ENCODE assay signal across 4 fruit fly cellular contexts in genomic region chr3R:9771519-9771972, dm6.
A peak's percentile ranks its signal among the peaks of the same experiment; 100 is the strongest.
TF ChIP-seq lines count a peak whose summit lies in the region.

TSS of gene CG9471 (minus strand) at chr3R:9771542.

TF ChIP-seq in whole organism, adult, 20 proteins besides CTCF, POLR2A, EP300 and RAD21 (continued from another document):
- TF ChIP-seq CG14711 (tag; optimal IDR thresholded peaks at IDR 0.05; lab: Kevin White, UChicago): peak; percentile 92
- peak; percentile 98 for TF ChIP-seq CG33017 (tag; optimal IDR thresholded peaks at IDR 0.05; lab: Kevin White, UChicago)

TF ChIP-seq in whole organism, embryonic, 481 proteins besides CTCF, POLR2A, EP300 and RAD21 (continued from another document and continues in another):
- TF ChIP-seq CG7786 (GFP tag; optimal IDR thresholded peaks at IDR 0.05; lab: Kevin White, UChicago): peak; percentile 93
- TF ChIP-seq CG11723 (GFP tag; optimal IDR thresholded peaks at IDR 0.05; lab: Kevin White, UChicago): peak; percentile 84
- peak; percentile 73 to 93 for TF ChIP-seq bsh (GFP tag; optimal IDR thresholded peaks at IDR 0.05; lab: Kevin White, UChicago)
- peak; percentile 87 for TF ChIP-seq bcd (GFP tag; optimal IDR thresholded peaks at IDR 0.05; lab: Kevin White, UChicago)
- peak; percentile 70 for TF ChIP-seq Gsc (GFP tag; IDR thresholded peaks at IDR 0.05; lab: Robert Waterston, UW)
- peak; percentile 70 for TF ChIP-seq emc (GFP tag; optimal IDR thresholded peaks at IDR 0.05; lab: Kevin White, UChicago)
- TF ChIP-seq CG14014 (GFP tag; IDR thresholded peaks at IDR 0.05; lab: Robert Waterston, UW): peak; percentile 93
- TF ChIP-seq twi (tag; optimal IDR thresholded peaks at IDR 0.05; lab: Kevin White, UChicago): peak; percentile 73
- TF ChIP-seq Lpt (GFP tag; optimal IDR thresholded peaks at IDR 0.05; lab: Kevin White, UChicago): no peak
- TF ChIP-seq Sry-δ (GFP tag; optimal IDR thresholded peaks at IDR 0.05; lab: Kevin White, UChicago): peak; percentile 49
- TF ChIP-seq zen (tag; optimal IDR thresholded peaks at IDR 0.05; lab: Kevin White, UChicago): peak; percentile 88
- peak; percentile 92 for TF ChIP-seq seq (GFP tag; IDR thresholded peaks at IDR 0.05; lab: Robert Waterston, UW)
- TF ChIP-seq CG4820 (GFP tag; optimal IDR thresholded peaks at IDR 0.05; lab: Kevin White, UChicago): peak; percentile 89
- peak; percentile 86 for TF ChIP-seq CG43689 (GFP tag; IDR thresholded peaks at IDR 0.05; lab: Robert Waterston, UW)
- TF ChIP-seq nerfin-2 (GFP tag; IDR thresholded peaks at IDR 0.05; lab: Robert Waterston, UW; ENCODE audit: partially characterized antibody): no peak
- TF ChIP-seq H2.0 (GFP tag; IDR thresholded peaks at IDR 0.05; lab: Robert Waterston, UW): peak; percentile 93
- TF ChIP-seq Sry-β (GFP tag; optimal IDR thresholded peaks at IDR 0.05; lab: Kevin White, UChicago): peak; percentile 10
- TF ChIP-seq CG16779 (GFP tag; IDR thresholded peaks at IDR 0.05; lab: Robert Waterston, UW): peak; percentile 90
- peak; percentile 62 for TF ChIP-seq CG10431 (GFP tag; optimal IDR thresholded peaks at IDR 0.05; lab: Kevin White, UChicago)
- TF ChIP-seq tx (GFP tag; optimal IDR thresholded peaks at IDR 0.05; lab: Kevin White, UChicago): peak; percentile 88
- peak; percentile 15; the same call in 1 of the 2 replicates for TF ChIP-seq Bgb (GFP tag; IDR thresholded peaks at IDR 0.05; lab: Robert Waterston, UW; ENCODE audit: partially characterized antibody)
- TF ChIP-seq zen2 (GFP tag; IDR thresholded peaks at IDR 0.05; lab: Robert Waterston, UW; ENCODE audit: partially characterized antibody): no peak
- peak; percentile 74 for TF ChIP-seq CG6813 (GFP tag; optimal IDR thresholded peaks at IDR 0.05; lab: Kevin White, UChicago)
- peak; percentile 93 for TF ChIP-seq Ada2b (GFP tag; IDR thresholded peaks at IDR 0.05; lab: Robert Waterston, UW)
- TF ChIP-seq inv (GFP tag; IDR thresholded peaks at IDR 0.05; lab: Robert Waterston, UW; ENCODE audit: partially characterized antibody): no peak
- TF ChIP-seq CG11696 (GFP tag; IDR thresholded peaks at IDR 0.05; lab: Robert Waterston, UW): peak; percentile 84
- TF ChIP-seq scrt (GFP tag; optimal IDR thresholded peaks at IDR 0.05; lab: Kevin White, UChicago): peak; percentile 80
- peak; percentile 94 for TF ChIP-seq H15 (GFP tag; IDR thresholded peaks at IDR 0.05; lab: Robert Waterston, UW)
- TF ChIP-seq ranshi (GFP tag; IDR thresholded peaks at IDR 0.05; lab: Robert Waterston, UW): peak; percentile 94
- peak; percentile 90 for TF ChIP-seq CG18262 (tag; optimal IDR thresholded peaks at IDR 0.05; lab: Kevin White, UChicago)
- TF ChIP-seq CG1792 (GFP tag; optimal IDR thresholded peaks at IDR 0.05; lab: Kevin White, UChicago): peak; percentile 83
- TF ChIP-seq Hand (GFP tag; optimal IDR thresholded peaks at IDR 0.05; lab: Kevin White, UChicago): peak; percentile 93
- peak; percentile 81 for TF ChIP-seq CG8290 (GFP tag; optimal IDR thresholded peaks at IDR 0.05; lab: Kevin White, UChicago)
- peak in 1 of 2 experiments; percentile 79 for TF ChIP-seq CG8290 (tag; optimal IDR thresholded peaks at IDR 0.05; lab: Kevin White, UChicago)
- TF ChIP-seq tup (GFP tag; optimal IDR thresholded peaks at IDR 0.05; lab: Kevin White, UChicago): peak; percentile 77
- TF ChIP-seq croc (GFP tag; conservative IDR thresholded peaks at IDR 0.05; lab: Robert Waterston, UW): peak; percentile 80
- peak; percentile 65 for TF ChIP-seq CG4282 (GFP tag; optimal IDR thresholded peaks at IDR 0.05; lab: Kevin White, UChicago)
- peak; percentile 93 for TF ChIP-seq Bteb2 (GFP tag; optimal IDR thresholded peaks at IDR 0.05; lab: Kevin White, UChicago)
- peak; percentile 43 for TF ChIP-seq disco-r (GFP tag; optimal IDR thresholded peaks at IDR 0.05; lab: Kevin White, UChicago)
- TF ChIP-seq CG1647 (GFP tag; optimal IDR thresholded peaks at IDR 0.05; lab: Kevin White, UChicago): peak; percentile 85
- TF ChIP-seq CG12769 (tag; optimal IDR thresholded peaks at IDR 0.05; lab: Kevin White, UChicago): peak; percentile 92
- TF ChIP-seq CG12659 (GFP tag; optimal IDR thresholded peaks at IDR 0.05; lab: Kevin White, UChicago): peak; percentile 93

TF ChIP-seq in whole organism, prepupa, 60 proteins besides CTCF, POLR2A, EP300 and RAD21 (continued from another document):
- TF ChIP-seq CG32006 (GFP tag; optimal IDR thresholded peaks at IDR 0.05; lab: Kevin White, UChicago): peak; percentile 90
- TF ChIP-seq CG10631 (GFP tag; optimal IDR thresholded peaks at IDR 0.05; lab: Kevin White, UChicago): peak; percentile 96
- TF ChIP-seq topi (GFP tag; optimal IDR thresholded peaks at IDR 0.05; lab: Kevin White, UChicago): peak; percentile 99
- peak; percentile 95 for TF ChIP-seq net (GFP tag; optimal IDR thresholded peaks at IDR 0.05; lab: Kevin White, UChicago)
- TF ChIP-seq Lpt (GFP tag; optimal IDR thresholded peaks at IDR 0.05; lab: Kevin White, UChicago): peak; percentile 87
- peak; percentile 97 for TF ChIP-seq OdsH (GFP tag; optimal IDR thresholded peaks at IDR 0.05; lab: Kevin White, UChicago)
- peak; percentile 96 for TF ChIP-seq CG8632 (GFP tag; optimal IDR thresholded peaks at IDR 0.05; lab: Kevin White, UChicago)
- peak; percentile 97 for TF ChIP-seq CG31627 (GFP tag; optimal IDR thresholded peaks at IDR 0.05; lab: Kevin White, UChicago)
- peak; percentile 94 for TF ChIP-seq CG7368 (GFP tag; optimal IDR thresholded peaks at IDR 0.05; lab: Kevin White, UChicago)
- peak; percentile 95 for TF ChIP-seq Eip75B (GFP tag; optimal IDR thresholded peaks at IDR 0.05; lab: Kevin White, UChicago)
- peak; percentile 97 for TF ChIP-seq Sox14 (GFP tag; optimal IDR thresholded peaks at IDR 0.05; lab: Kevin White, UChicago)
- peak; percentile 96 for TF ChIP-seq CG3919 (GFP tag; optimal IDR thresholded peaks at IDR 0.05; lab: Kevin White, UChicago)
- TF ChIP-seq CG6854 (GFP tag; optimal IDR thresholded peaks at IDR 0.05; lab: Kevin White, UChicago): peak; percentile 87
- peak; percentile 97 for TF ChIP-seq Met (GFP tag; optimal IDR thresholded peaks at IDR 0.05; lab: Kevin White, UChicago)
- peak; percentile 98 for TF ChIP-seq vri (GFP tag; optimal IDR thresholded peaks at IDR 0.05; lab: Kevin White, UChicago)
- TF ChIP-seq CG11294 (GFP tag; IDR thresholded peaks at IDR 0.05; lab: Robert Waterston, UW): peak; percentile 90
- peak; percentile 96 for TF ChIP-seq CG15336 (GFP tag; IDR thresholded peaks at IDR 0.05; lab: Robert Waterston, UW)
- peak; percentile 91 for TF ChIP-seq Sox15 (GFP tag; optimal IDR thresholded peaks at IDR 0.05; lab: Kevin White, UChicago)
- TF ChIP-seq Hr38 (GFP tag; optimal IDR thresholded peaks at IDR 0.05; lab: Kevin White, UChicago): peak; percentile 31
- no peak for TF ChIP-seq CG4318 (GFP tag; optimal IDR thresholded peaks at IDR 0.05; lab: Kevin White, UChicago)
- TF ChIP-seq salr (GFP tag; optimal IDR thresholded peaks at IDR 0.05; lab: Kevin White, UChicago): peak; percentile 76 to 91
- TF ChIP-seq CG9139 (GFP tag; optimal IDR thresholded peaks at IDR 0.05; lab: Kevin White, UChicago): peak; percentile 80
- TF ChIP-seq esn (GFP tag; optimal IDR thresholded peaks at IDR 0.05; lab: Kevin White, UChicago): peak; percentile 98
- TF ChIP-seq CG16779 (tag; optimal IDR thresholded peaks at IDR 0.05; lab: Kevin White, UChicago): peak; percentile 85
- peak; percentile 97 for TF ChIP-seq Sox102F (GFP tag; optimal IDR thresholded peaks at IDR 0.05; lab: Kevin White, UChicago)
- TF ChIP-seq CG11762 (GFP tag; optimal IDR thresholded peaks at IDR 0.05; lab: Kevin White, UChicago; ENCODE audit: insufficient read depth): peak; percentile 94
- peak; percentile 79 for TF ChIP-seq fkh (GFP tag; optimal IDR thresholded peaks at IDR 0.05; lab: Kevin White, UChicago)
- peak; percentile 94 for TF ChIP-seq Eip93F (GFP tag; optimal IDR thresholded peaks at IDR 0.05; lab: Kevin White, UChicago)
- peak; percentile 82 for TF ChIP-seq spab (GFP tag; optimal IDR thresholded peaks at IDR 0.05; lab: Kevin White, UChicago)
- TF ChIP-seq achi (GFP tag; optimal IDR thresholded peaks at IDR 0.05; lab: Kevin White, UChicago): peak; percentile 95
- TF ChIP-seq Ets96B (tag; optimal IDR thresholded peaks at IDR 0.05; lab: Kevin White, UChicago): peak; percentile 90
- TF ChIP-seq Smox (GFP tag; optimal IDR thresholded peaks at IDR 0.05; lab: Kevin White, UChicago): peak; percentile 96
- TF ChIP-seq Ets21C (GFP tag; optimal IDR thresholded peaks at IDR 0.05; lab: Kevin White, UChicago): peak; percentile 94
- TF ChIP-seq CG10669 (GFP tag; optimal IDR thresholded peaks at IDR 0.05; lab: Kevin White, UChicago): peak; percentile 91
- TF ChIP-seq fd59A (GFP tag; optimal IDR thresholded peaks at IDR 0.05; lab: Kevin White, UChicago): peak; percentile 78
- TF ChIP-seq dac (GFP tag; optimal IDR thresholded peaks at IDR 0.05; lab: Kevin White, UChicago): peak; percentile 60
- TF ChIP-seq svp (GFP tag; lab: Kevin White, UChicago): peak; percentile 99
- TF ChIP-seq CG8119 (GFP tag; IDR thresholded peaks at IDR 0.05; lab: Robert Waterston, UW): peak; percentile 95
- TF ChIP-seq lz (GFP tag; optimal IDR thresholded peaks at IDR 0.05; lab: Kevin White, UChicago): peak; percentile 96
- TF ChIP-seq pdm3 (GFP tag; optimal IDR thresholded peaks at IDR 0.05; lab: Kevin White, UChicago): peak; percentile 97
- TF ChIP-seq CG11902 (GFP tag; optimal IDR thresholded peaks at IDR 0.05; lab: Kevin White, UChicago): peak; percentile 92

TF ChIP-seq in whole organism, wandering third instar larva, 38 proteins besides CTCF, POLR2A, EP300 and RAD21 (continued from another document):
- peak; percentile 95 for TF ChIP-seq sage (GFP tag; optimal IDR thresholded peaks at IDR 0.05; lab: Kevin White, UChicago)
- TF ChIP-seq jim (GFP tag; optimal IDR thresholded peaks at IDR 0.05; lab: Kevin White, UChicago): peak; percentile 5
- peak; percentile 98 for TF ChIP-seq Hnf4 (GFP tag; optimal IDR thresholded peaks at IDR 0.05; lab: Kevin White, UChicago)
- TF ChIP-seq Myc (optimal IDR thresholded peaks at IDR 0.05; lab: Kevin White, UChicago): no peak
- TF ChIP-seq tai (GFP tag; optimal IDR thresholded peaks at IDR 0.05; lab: Kevin White, UChicago): no peak
- no peak for TF ChIP-seq Abd-B (GFP tag; optimal IDR thresholded peaks at IDR 0.05; lab: Kevin White, UChicago)
- TF ChIP-seq CrebA (GFP tag; optimal IDR thresholded peaks at IDR 0.05; lab: Kevin White, UChicago; ENCODE audit: borderline replicate concordance): no peak
- TF ChIP-seq brk (GFP tag; optimal IDR thresholded peaks at IDR 0.05; lab: Kevin White, UChicago): no peak
- TF ChIP-seq br (GFP tag; optimal IDR thresholded peaks at IDR 0.05; lab: Kevin White, UChicago): peak; percentile 97
- no peak for TF ChIP-seq dl (GFP tag; optimal IDR thresholded peaks at IDR 0.05; lab: Kevin White, UChicago; ENCODE audit: insufficient read depth in 1 of 2, partially characterized antibody in 2 of 2)
- TF ChIP-seq sv (GFP tag; optimal IDR thresholded peaks at IDR 0.05; lab: Kevin White, UChicago): peak; percentile 91
- TF ChIP-seq Dfd (GFP tag; optimal IDR thresholded peaks at IDR 0.05; lab: Kevin White, UChicago): no peak
- TF ChIP-seq dmrt93B (GFP tag; optimal IDR thresholded peaks at IDR 0.05; lab: Kevin White, UChicago): peak; percentile 82
- TF ChIP-seq Dif (GFP tag; optimal IDR thresholded peaks at IDR 0.05; lab: Kevin White, UChicago; ENCODE audit: partially characterized antibody): no peak
- TF ChIP-seq rgr (GFP tag; optimal IDR thresholded peaks at IDR 0.05; lab: Kevin White, UChicago): peak; percentile 99
- TF ChIP-seq lola (GFP tag; optimal IDR thresholded peaks at IDR 0.05; lab: Kevin White, UChicago): no peak
